Worm (Caenorhabditis elegans) whole organism, L2 larva: ENCODE data around the gene cyp-13B2.

Experiments used
- C34F6.9 ChIP-seq: fragments of 150-350 bp; optimal IDR thresholded peaks from 2 replicates; lab custom pipeline; 2014; ENCODE audit warnings: missing biosample characterization, missing genetic modification characterization
- F13H6.1 ChIP-seq: sonication (generic microtip); optimal IDR thresholded peaks from 2 replicates; lab custom pipeline; 2016; ENCODE audit warnings: missing genetic modification characterization, missing compliant biosample characterization
- R02D3.7 ChIP-seq: fragments of 150-350 bp; optimal IDR thresholded peaks from 2 replicates; lab custom pipeline; 2014; ENCODE audit warnings: missing biosample characterization, missing genetic modification characterization
- Y55F3AM.14 ChIP-seq: fragments of 200-800 bp; sonication (Bioruptor generic); optimal IDR thresholded peaks from 2 replicates; lab custom pipeline; 2018; ENCODE audit warnings: mild to moderate bottlenecking, missing genetic modification characterization, missing compliant biosample characterization
- ZK546.5 ChIP-seq: sonication (generic microtip); optimal IDR thresholded peaks from 2 replicates; lab custom pipeline; 2017; ENCODE audit warnings: missing biosample characterization, missing genetic modification characterization
- alr-1 ChIP-seq: fragments of 150-350 bp; optimal IDR thresholded peaks from 2 replicates; lab custom pipeline; 2014; ENCODE audit warnings: missing biosample characterization, missing genetic modification characterization
- aly-2 ChIP-seq: fragments of 150-350 bp; optimal IDR thresholded peaks from 2 replicates; lab custom pipeline; 2014; ENCODE audit warnings: missing biosample characterization, missing genetic modification characterization
- ama-1 ChIP-seq: fragments of 150-350 bp; optimal IDR thresholded peaks from 2 replicates; lab custom pipeline; 2018; ENCODE audit warnings: inconsistent platforms
- ceh-16 ChIP-seq: fragments of 150-350 bp; optimal IDR thresholded peaks from 2 replicates; lab custom pipeline; 2014; ENCODE audit warnings: missing biosample characterization, missing genetic modification characterization
- ceh-82 ChIP-seq: fragments of 150-350 bp; optimal IDR thresholded peaks from 2 replicates; lab custom pipeline; 2014; ENCODE audit warnings: missing biosample characterization, missing genetic modification characterization
- dmd-4 ChIP-seq: sonication (generic microtip); optimal IDR thresholded peaks from 2 replicates; lab custom pipeline; 2017; ENCODE audit warnings: missing biosample characterization, missing genetic modification characterization
- egl-27 ChIP-seq: sonication (generic microtip); optimal IDR thresholded peaks from 3 replicates; lab custom pipeline; 2017; ENCODE audit warnings: missing biosample characterization, missing genetic modification reagents, missing genetic modification characterization
- elt-1 ChIP-seq: fragments of 150-350 bp; optimal IDR thresholded peaks from 2 replicates; lab custom pipeline; 2014; ENCODE audit warnings: missing biosample characterization, missing genetic modification characterization
- gmeb-1 ChIP-seq: fragments of 150-350 bp; optimal IDR thresholded peaks from 2 replicates; lab custom pipeline; 2014; ENCODE audit warnings: missing biosample characterization, missing genetic modification characterization
- lin-11 ChIP-seq: fragments of 150-350 bp; sonication (generic microtip); optimal IDR thresholded peaks from 2 replicates; lab custom pipeline; 2014; ENCODE audit warnings: missing biosample characterization, missing genetic modification characterization, inconsistent platforms, mixed read lengths
- lin-13 ChIP-seq: fragments of 150-350 bp; optimal IDR thresholded peaks from 2 replicates; lab custom pipeline; 2014; ENCODE audit warnings: missing biosample characterization, missing genetic modification reagents, missing genetic modification characterization
- mab-5 ChIP-seq: fragments of 150-350 bp; optimal IDR thresholded peaks from 2 replicates; lab custom pipeline; 2014; ENCODE audit warnings: missing biosample characterization, missing genetic modification characterization
- mbf-1 ChIP-seq: sonication (generic microtip); optimal IDR thresholded peaks from 2 replicates; lab custom pipeline; 2017; ENCODE audit warnings: missing biosample characterization, missing genetic modification characterization
- nhr-10 ChIP-seq: sonication (generic microtip); optimal IDR thresholded peaks from 2 replicates; lab custom pipeline; 2017; ENCODE audit warnings: missing biosample characterization, missing genetic modification characterization
- nhr-11 ChIP-seq: fragments of 150-350 bp; optimal IDR thresholded peaks from 2 replicates; lab custom pipeline; 2014; ENCODE audit warnings: missing biosample characterization, missing genetic modification characterization
- nhr-12 ChIP-seq: fragments of 150-350 bp; optimal IDR thresholded peaks from 2 replicates; lab custom pipeline; 2014; ENCODE audit warnings: missing biosample characterization, missing genetic modification characterization
- nhr-129 ChIP-seq: fragments of 150-350 bp; optimal IDR thresholded peaks from 2 replicates; lab custom pipeline; 2014; ENCODE audit warnings: missing biosample characterization, missing genetic modification characterization
- nhr-23 ChIP-seq: fragments of 150-350 bp; optimal IDR thresholded peaks from 2 replicates; lab custom pipeline; 2014; ENCODE audit warnings: missing biosample characterization, missing genetic modification reagents, missing genetic modification characterization
- nhr-237 ChIP-seq: fragments of 150-350 bp; optimal IDR thresholded peaks from 2 replicates; lab custom pipeline; 2014; ENCODE audit warnings: missing biosample characterization, missing genetic modification characterization
- nhr-25 ChIP-seq: fragments of 150-350 bp; sonication (generic microtip); optimal IDR thresholded peaks from 3 replicates; lab custom pipeline; 2014; ENCODE audit warnings: missing biosample characterization, missing genetic modification characterization
- nhr-77 ChIP-seq: fragments of 150-350 bp; optimal IDR thresholded peaks from 2 replicates; lab custom pipeline; 2014; ENCODE audit warnings: missing biosample characterization, missing genetic modification characterization
- peb-1 ChIP-seq: fragments of 150-350 bp; optimal IDR thresholded peaks from 2 replicates; lab custom pipeline; 2014; ENCODE audit warnings: missing biosample characterization, missing genetic modification characterization
- skn-1 ChIP-seq: sonication (generic microtip); optimal IDR thresholded peaks from 2 replicates; lab custom pipeline; 2017; ENCODE audit warnings: missing biosample characterization, missing genetic modification characterization
- sma-9 ChIP-seq, 2 experiments: fragments of 150-350 bp in 1 of 2; sonication (generic microtip) in 1 of 2; optimal IDR thresholded peaks; 2 replicates each; lab custom pipeline; 2014 to 2016; ENCODE audit warnings: missing genetic modification characterization in 2 of 2, mild to moderate bottlenecking in 1 of 2, missing biosample characterization in 1 of 2, missing compliant biosample characterization in 1 of 2, missing genetic modification reagents in 1 of 2, moderate library complexity in 1 of 2
- snpc-4 ChIP-seq: fragments of 150-350 bp; optimal IDR thresholded peaks from 2 replicates; lab custom pipeline; 2014; ENCODE audit warnings: missing biosample characterization, missing genetic modification characterization
- unc-39 ChIP-seq: fragments of 150-350 bp; optimal IDR thresholded peaks from 2 replicates; lab custom pipeline; 2014; ENCODE audit warnings: missing biosample characterization, missing genetic modification characterization
- unc-55 ChIP-seq: fragments of 150-350 bp; sonication (generic microtip); optimal IDR thresholded peaks from 3 replicates; lab custom pipeline; 2014; ENCODE audit warnings: missing biosample characterization, missing genetic modification reagents, missing genetic modification characterization
- unc-62 ChIP-seq: fragments of 150-350 bp; optimal IDR thresholded peaks from 2 replicates; lab custom pipeline; 2014; ENCODE audit warnings: missing biosample characterization, missing genetic modification reagents, missing genetic modification characterization
- ztf-1 ChIP-seq: fragments of 200-800 bp; sonication (Bioruptor generic); conservative IDR thresholded peaks from 2 replicates; pipeline ENCODE4 v1.3.6; 2022; ENCODE audit warnings: missing genetic modification characterization, missing compliant biosample characterization
- ztf-4 ChIP-seq: fragments of 150-350 bp; optimal IDR thresholded peaks from 2 replicates; lab custom pipeline; 2014; ENCODE audit warnings: missing biosample characterization, missing genetic modification characterization

The cyp-13B2 gene

ce11 chrX:14247436-14248103 lies 22.2 kb downstream of the cyp-13B2 start, which contains the start of gene K04C1.5:
K04C1.5 (plus strand) TSS chrX:14248053.
- TF ChIP-seq C34F6.9 (tag; lab: Kevin White, UChicago), result no peak
- TF ChIP-seq nhr-77 (tag; lab: Kevin White, UChicago), result no peak
- TF ChIP-seq dmd-4 (tag; lab: Kevin White, UChicago), result no peak
- TF ChIP-seq nhr-11, result no peak

ce11 chrX:14252042-14252441 lies 26.7 kb downstream of the cyp-13B2 start, which contains the start of gene E02H4.6:
E02H4.6 (minus strand) TSS chrX:14252142.
- TF ChIP-seq peb-1 (tag; lab: Kevin White, UChicago) (no peak), ceh-16 (no peak), ama-1 (lab: Kevin White, UChicago) (no peak)

- TF ChIP-seq unc-55 (GFP tag; lab: Kevin White, UChicago), result no peak
- no peak for TF ChIP-seq sma-9 (GFP tag; optimal IDR thresholded peaks at IDR 0.05; lab: Kevin White, UChicago)
- no peak for TF ChIP-seq sma-9 (tag; optimal IDR thresholded peaks at IDR 0.05; lab: Kevin White, UChicago)
- TF ChIP-seq nhr-10 (tag; lab: Kevin White, UChicago), result no peak
- no peak for TF ChIP-seq skn-1 (tag; lab: Kevin White, UChicago)
- TF ChIP-seq elt-1 (tag; lab: Kevin White, UChicago), result no peak
- no peak for TF ChIP-seq C34F6.9 (tag; lab: Kevin White, UChicago)
- no peak for TF ChIP-seq Y55F3AM.14 (GFP tag; lab: Kevin White, UChicago)
- TF ChIP-seq ceh-82, result no peak
- TF ChIP-seq snpc-4 (tag; lab: Kevin White, UChicago), result no peak
- no peak for TF ChIP-seq nhr-237
- TF ChIP-seq ZK546.5 (tag; lab: Kevin White, UChicago), result no peak
- no peak for TF ChIP-seq nhr-12
- no peak for TF ChIP-seq unc-39 (tag; lab: Kevin White, UChicago)
- TF ChIP-seq nhr-23, result no peak
- TF ChIP-seq mab-5 (tag; lab: Kevin White, UChicago), result no peak
- TF ChIP-seq nhr-129 (tag; lab: Kevin White, UChicago), result no peak
- TF ChIP-seq gmeb-1 (tag; lab: Kevin White, UChicago), result no peak
- TF ChIP-seq unc-62 (GFP tag; lab: Kevin White, UChicago), result no peak
- TF ChIP-seq F13H6.1 (tag; lab: Kevin White, UChicago), result no peak
- TF ChIP-seq peb-1 (tag; lab: Kevin White, UChicago), result no peak
Measured at ce11 chrX:14255031-14255430, 29.7 kb downstream of the cyp-13B2 start, which contains the start of gene E02H4.5. E02H4.5 (minus strand) TSS chrX:14255131.

- TF ChIP-seq ztf-1 (GFP tag; lab: Robert Waterston, UW) (no peak), Y55F3AM.14 (GFP tag; lab: Kevin White, UChicago) (no peak), aly-2 (tag; lab: Kevin White, UChicago) (no peak), R02D3.7 (no peak), nhr-11 (no peak), mbf-1 (no peak), lin-11 (tag; lab: Kevin White, UChicago) (no peak), alr-1 (no peak), F13H6.1 (tag; lab: Kevin White, UChicago) (no peak)
Measured at ce11 chrX:14255973-14256372, 30.6 kb downstream of the cyp-13B2 start, which contains the start of gene E02H4.7. E02H4.7 (plus strand) TSS chrX:14256273.

ce11 chrX:14257661-14258060 lies 32.3 kb downstream of the cyp-13B2 start, which contains the start of gene E02H4.4:
E02H4.4 (plus strand) TSS chrX:14257961.
- TF ChIP-seq Y55F3AM.14 (GFP tag; lab: Kevin White, UChicago) (no peak), ztf-4 (tag; lab: Kevin White, UChicago) (no peak), dmd-4 (tag; lab: Kevin White, UChicago) (no peak), nhr-77 (tag; lab: Kevin White, UChicago) (no peak), egl-27 (tag; lab: Kevin White, UChicago) (no peak), nhr-23 (no peak), nhr-25 (no peak), lin-13 (no peak), ZK546.5 (tag; lab: Kevin White, UChicago) (no peak), alr-1 (no peak), R02D3.7 (no peak)
